Worm (Caenorhabditis elegans) whole organism, L1 larva: Measurements from ENCODE around the gene Y54F10BM.12.

Source experiments
- egl-27 ChIP-seq, 2 experiments: fragments of 150-350 bp in 1 of 2; sonication (generic microtip); optimal IDR thresholded peaks; 3 replicates each; lab custom pipeline; 2017 to 2018; ENCODE audit warnings: missing biosample characterization in 2 of 2, missing genetic modification characterization in 2 of 2, missing genetic modification reagents in 2 of 2
- fkh-10 ChIP-seq: sonication (generic microtip); optimal IDR thresholded peaks from 2 replicates; lab custom pipeline; 2017; ENCODE audit warnings: missing biosample characterization, missing genetic modification reagents, missing genetic modification characterization
- jun-1 ChIP-seq: fragments of 150-350 bp; optimal IDR thresholded peaks from 2 replicates; lab custom pipeline; 2014; ENCODE audit warnings: missing biosample characterization, missing genetic modification reagents, missing genetic modification characterization
- nhr-85 ChIP-seq: sonication (generic microtip); peaks from one replicate; lab custom pipeline; 2016; ENCODE audit warnings: missing genetic modification characterization, inconsistent platforms, missing compliant biosample characterization
- snpc-4 ChIP-seq: fragments of 150-350 bp; optimal IDR thresholded peaks from 2 replicates; lab custom pipeline; 2014; ENCODE audit warnings: missing biosample characterization, missing genetic modification characterization
- zag-1 ChIP-seq: fragments of 150-350 bp; optimal IDR thresholded peaks from 2 replicates; lab custom pipeline; 2014; ENCODE audit warnings: missing biosample characterization, missing genetic modification characterization
- ztf-11 ChIP-seq, 2 experiments: sonication (generic microtip); optimal IDR thresholded peaks; 2 replicates each; lab custom pipeline; 2016 to 2017; ENCODE audit warnings: missing genetic modification characterization in 2 of 2, missing biosample characterization in 1 of 2, missing compliant biosample characterization in 1 of 2

DNA sequence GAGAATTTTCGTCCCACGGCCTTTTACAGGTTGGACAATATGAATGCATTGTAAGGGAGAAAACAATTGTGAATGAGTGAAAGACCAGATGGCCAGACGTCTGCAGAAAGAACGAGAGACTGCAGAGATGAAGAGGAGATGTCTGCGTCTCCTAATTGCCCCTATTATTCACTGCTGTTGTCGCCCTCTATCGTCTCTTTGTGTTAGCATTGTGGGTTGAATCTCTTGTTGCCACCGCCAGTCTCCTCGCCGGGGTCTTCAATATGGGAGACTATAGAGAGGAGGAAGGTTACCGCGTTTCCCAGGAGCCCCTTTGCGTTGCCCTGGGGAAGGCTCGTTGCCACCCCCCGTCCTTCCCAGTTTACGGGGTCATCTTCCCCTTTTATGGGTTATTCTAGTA is 24.6 kb downstream of the Y54F10BM.12 start, which contains the start of gene Y54F10BM.9:
- no peak for TF ChIP-seq egl-27 (tag; optimal IDR thresholded peaks at IDR 0.05; lab: Kevin White, UChicago)
- TF ChIP-seq snpc-4 (tag; lab: Kevin White, UChicago): no peak
- TF ChIP-seq zag-1: no peak
- no peak for TF ChIP-seq nhr-85
- TF ChIP-seq jun-1 (tag; lab: Kevin White, UChicago): no peak
- TF ChIP-seq ztf-11 (tag; optimal IDR thresholded peaks at IDR 0.05; lab: Kevin White, UChicago): no peak
- no peak for TF ChIP-seq fkh-10
